Fruit fly (Drosophila melanogaster) whole organism, embryonic: ENCODE results near the gene ens.

Experiments
- Atf6 ChIP-seq: fragments of 200-800 bp; sonication (Bioruptor generic); IDR thresholded peaks from 2 replicates; pipeline ENCODE4 v1.3.6; 2022; ENCODE audit warnings: missing biosample characterization, missing genetic modification characterization
- B-H1 ChIP-seq: fragments of 200-800 bp; sonication (Bioruptor generic); IDR thresholded peaks from 3 replicates; pipeline ENCODE4 v1.3.6; 2022; ENCODE audit warnings: missing biosample characterization, missing genetic modification characterization
- CG10321 ChIP-seq: fragments of 200-800 bp; sonication (Bioruptor generic); IDR thresholded peaks from 2 replicates; pipeline ENCODE4 v1.3.6; 2022; ENCODE audit warnings: missing biosample characterization, missing genetic modification characterization
- CG10431 ChIP-seq: fragments of 200-800 bp; sonication (Bioruptor generic); optimal IDR thresholded peaks from 3 replicates; lab custom pipeline; 2018; ENCODE audit warnings: missing biosample characterization, mild to moderate bottlenecking, missing genetic modification characterization
- CG10565 ChIP-seq: fragments of 200-800 bp; sonication (Bioruptor generic); optimal IDR thresholded peaks from 3 replicates; lab custom pipeline; 2016; ENCODE audit warnings: missing biosample characterization, mild to moderate bottlenecking, missing genetic modification characterization
- CG12071 ChIP-seq: fragments of 200-800 bp; sonication (Bioruptor generic); optimal IDR thresholded peaks from 3 replicates; lab custom pipeline; 2018; ENCODE audit warnings: missing biosample characterization, mild to moderate bottlenecking, missing genetic modification characterization
- CG13296 ChIP-seq: fragments of 200-800 bp; sonication (Bioruptor generic); optimal IDR thresholded peaks from 3 replicates; lab custom pipeline; 2018; ENCODE audit warnings: missing biosample characterization, mild to moderate bottlenecking, missing genetic modification characterization
- CG14710 ChIP-seq: fragments of 200-800 bp; sonication (Bioruptor generic); optimal IDR thresholded peaks from 3 replicates; lab custom pipeline; 2019; ENCODE audit warnings: missing biosample characterization, mild to moderate bottlenecking, missing genetic modification characterization, moderate library complexity
- CG1603 ChIP-seq: fragments of 200-800 bp; sonication (Bioruptor generic); optimal IDR thresholded peaks from 2 replicates; lab custom pipeline; 2019; ENCODE audit warnings: missing biosample characterization, mild to moderate bottlenecking, missing genetic modification characterization, moderate library complexity
- CG17361 ChIP-seq: fragments of 200-800 bp; sonication (Bioruptor generic); IDR thresholded peaks from 3 replicates; pipeline ENCODE4 v1.3.6; 2022; ENCODE audit warnings: missing biosample characterization, missing genetic modification characterization
- CG17912 ChIP-seq: fragments of 200-800 bp; sonication (Bioruptor generic); optimal IDR thresholded peaks from 2 replicates; lab custom pipeline; 2018; ENCODE audit warnings: missing biosample characterization, mild to moderate bottlenecking, missing genetic modification characterization
- CG1832 ChIP-seq: fragments of 200-800 bp; sonication (Bioruptor generic); optimal IDR thresholded peaks from 2 replicates; lab custom pipeline; 2017; ENCODE audit warnings: missing biosample characterization, mild to moderate bottlenecking, missing genetic modification characterization, inconsistent platforms
- CG31365 ChIP-seq: fragments of 200-800 bp; sonication (Bioruptor generic); optimal IDR thresholded peaks from 2 replicates; lab custom pipeline; 2018; ENCODE audit warnings: missing biosample characterization, mild to moderate bottlenecking, missing genetic modification characterization
- CG31388 ChIP-seq: fragments of 200-800 bp; sonication (Bioruptor generic); optimal IDR thresholded peaks from 2 replicates; lab custom pipeline; 2016; ENCODE audit warnings: missing biosample characterization, missing genetic modification characterization
- CG4360 ChIP-seq: fragments of 200-800 bp; sonication (Bioruptor generic); IDR thresholded peaks from 2 replicates; pipeline ENCODE4 v1.3.6; 2022; ENCODE audit warnings: missing biosample characterization, missing genetic modification characterization
- CG7271 ChIP-seq: fragments of 200-800 bp; sonication (Bioruptor generic); optimal IDR thresholded peaks from 2 replicates; lab custom pipeline; 2018; ENCODE audit warnings: missing biosample characterization, mild to moderate bottlenecking, missing genetic modification characterization, moderate library complexity
- CG8290 ChIP-seq, 3 experiments: fragments of 200-800 bp; sonication (Bioruptor generic); optimal IDR thresholded peaks; 2 replicates each; lab custom pipeline; 2016 to 2019; ENCODE audit warnings: missing biosample characterization in 3 of 3, missing genetic modification characterization in 3 of 3, mild to moderate bottlenecking in 2 of 3, moderate library complexity in 1 of 3
- CG9437 ChIP-seq: fragments of 200-800 bp; sonication (Bioruptor generic); optimal IDR thresholded peaks from 2 replicates; lab custom pipeline; 2018; ENCODE audit warnings: missing biosample characterization, mild to moderate bottlenecking, missing genetic modification characterization
- CG9876 ChIP-seq: fragments of 200-800 bp; sonication (Bioruptor generic); optimal IDR thresholded peaks from 2 replicates; lab custom pipeline; 2016; ENCODE audit warnings: missing biosample characterization, missing genetic modification characterization
- CoRest ChIP-seq: fragments of 200-800 bp; sonication (Bioruptor generic); optimal IDR thresholded peaks from 3 replicates; lab custom pipeline; 2018; ENCODE audit warnings: missing biosample characterization, mild to moderate bottlenecking, missing genetic modification characterization, moderate library complexity
- Dfd ChIP-seq, 2 experiments: fragments of >200 bp; optimal IDR thresholded peaks; 2 replicates each; lab custom pipeline; 2017; ENCODE audit warnings: missing biosample characterization in 2 of 2, missing genetic modification characterization in 2 of 2
- Dll ChIP-seq: fragments of 200-800 bp; sonication (Bioruptor generic); IDR thresholded peaks from 4 replicates; pipeline ENCODE4 v1.3.6; 2022; ENCODE audit warnings: missing biosample characterization, missing genetic modification characterization; ENCODE audit not compliant: partially characterized antibody
- Dp ChIP-seq: fragments of 200-800 bp; sonication (Bioruptor generic); optimal IDR thresholded peaks from 2 replicates; lab custom pipeline; 2018; ENCODE audit warnings: missing biosample characterization, mild to moderate bottlenecking, missing genetic modification characterization, moderate library complexity
- Hr51 ChIP-seq, 2 experiments: fragments of 200-800 bp; sonication (Bioruptor generic); optimal IDR thresholded peaks; 2 replicates in 1 of 2; 3 replicates in 1 of 2; lab custom pipeline; 2016 to 2018; ENCODE audit warnings: missing biosample characterization in 2 of 2, missing genetic modification characterization in 2 of 2, mild to moderate bottlenecking in 1 of 2, moderate library complexity in 1 of 2
- Jarid2 ChIP-seq: fragments of 200-800 bp; sonication (Bioruptor generic); optimal IDR thresholded peaks from 3 replicates; lab custom pipeline; 2017; ENCODE audit warnings: mild to moderate bottlenecking, missing biosample characterization, missing genetic modification reagents, missing genetic modification characterization
- Myb ChIP-seq: fragments of 200-800 bp; sonication (Bioruptor generic); optimal IDR thresholded peaks from 2 replicates; lab custom pipeline; 2016; ENCODE audit warnings: missing biosample characterization, missing genetic modification characterization
- Nf-YB ChIP-seq: fragments of 200-800 bp; sonication (Bioruptor generic); optimal IDR thresholded peaks from 3 replicates; lab custom pipeline; 2019; ENCODE audit warnings: missing biosample characterization, mild to moderate bottlenecking, missing genetic modification characterization, moderate library complexity
- Nf-YC ChIP-seq: fragments of 200-800 bp; optimal IDR thresholded peaks from 3 replicates; lab custom pipeline; 2019; ENCODE audit warnings: missing biosample characterization, mild to moderate bottlenecking, missing genetic modification characterization, moderate library complexity
- Pdp1 ChIP-seq, 2 experiments: fragments of 200-800 bp; sonication (Bioruptor generic); optimal IDR thresholded peaks; 3 replicates each; lab custom pipeline; 2016; ENCODE audit warnings: missing biosample characterization in 2 of 2, missing genetic modification characterization in 2 of 2, mild to moderate bottlenecking in 1 of 2, moderate library complexity in 1 of 2
- Ravus ChIP-seq: fragments of 200-800 bp; sonication (Bioruptor generic); IDR thresholded peaks from 2 replicates; pipeline ENCODE4 v1.3.6; 2022; ENCODE audit warnings: missing biosample characterization, missing genetic modification characterization
- Rfx ChIP-seq: fragments of 200-800 bp; sonication (Bioruptor generic); IDR thresholded peaks from 2 replicates; pipeline ENCODE4 v1.3.6; 2022; ENCODE audit warnings: missing biosample characterization, missing genetic modification characterization
- Sox102F ChIP-seq: fragments of 200-800 bp; sonication (Bioruptor generic); optimal IDR thresholded peaks from 2 replicates; lab custom pipeline; 2018; ENCODE audit warnings: missing biosample characterization, mild to moderate bottlenecking, missing genetic modification characterization, moderate library complexity
- Sry-δ ChIP-seq: fragments of 200-800 bp; sonication (Bioruptor generic); optimal IDR thresholded peaks from 2 replicates; lab custom pipeline; 2016; ENCODE audit warnings: missing biosample characterization, missing genetic modification characterization
- Trl ChIP-seq, 3 experiments: fragments of >200 bp in 2 of 3; fragments of 200-800 bp in 1 of 3; sonication (Bioruptor generic) in 1 of 3; optimal IDR thresholded peaks; 2 replicates in 1 of 3; 3 replicates in 2 of 3; lab custom pipeline; 2016 to 2017; ENCODE audit warnings: missing biosample characterization in 1 of 3, missing genetic modification characterization in 1 of 3
- abd-A ChIP-seq: fragments of 200-800 bp; sonication (Bioruptor generic); optimal IDR thresholded peaks from 3 replicates; lab custom pipeline; 2019; ENCODE audit warnings: missing biosample characterization, mild to moderate bottlenecking, missing genetic modification characterization, moderate library complexity
- crp ChIP-seq, 2 experiments: fragments of 200-800 bp; sonication (Bioruptor generic); optimal IDR thresholded peaks; 2 replicates in 1 of 2; 3 replicates in 1 of 2; lab custom pipeline; 2017; ENCODE audit warnings: missing biosample characterization in 2 of 2, missing genetic modification characterization in 2 of 2, mild to moderate bottlenecking in 1 of 2, moderate library complexity in 1 of 2
- danr ChIP-seq: fragments of 200-800 bp; sonication (Bioruptor generic); IDR thresholded peaks from 2 replicates; pipeline ENCODE4 v1.3.6; 2022; ENCODE audit warnings: missing biosample characterization, missing genetic modification characterization
- ewg ChIP-seq: fragments of 200-800 bp; sonication (Bioruptor generic); optimal IDR thresholded peaks from 3 replicates; lab custom pipeline; 2017; ENCODE audit warnings: mild to moderate bottlenecking, missing biosample characterization, missing genetic modification reagents, missing genetic modification characterization
- hb ChIP-seq: fragments of 200-800 bp; sonication (Bioruptor generic); IDR thresholded peaks from 3 replicates; pipeline ENCODE4 v1.3.6; 2022; ENCODE audit warnings: missing biosample characterization, missing genetic modification characterization; ENCODE audit not compliant: partially characterized antibody
- knrl ChIP-seq: fragments of 200-800 bp; sonication (Bioruptor generic); IDR thresholded peaks from 3 replicates; pipeline ENCODE4 v1.3.6; 2022; ENCODE audit warnings: missing biosample characterization, missing genetic modification characterization; ENCODE audit not compliant: partially characterized antibody
- nerfin-2 ChIP-seq: fragments of 200-800 bp; sonication (Bioruptor generic); IDR thresholded peaks from 2 replicates; pipeline ENCODE4 v1.3.6; 2022; ENCODE audit warnings: missing biosample characterization, missing genetic modification characterization; ENCODE audit not compliant: partially characterized antibody
- otp ChIP-seq: fragments of 200-800 bp; sonication (Bioruptor generic); IDR thresholded peaks from 3 replicates; pipeline ENCODE4, ENCODE4 v1.3.6; 2022; ENCODE audit warnings: missing biosample characterization, missing genetic modification characterization
- pzg ChIP-seq: fragments of 200-800 bp; sonication (Bioruptor generic); optimal IDR thresholded peaks from 3 replicates; lab custom pipeline; 2018; ENCODE audit warnings: missing biosample characterization, mild to moderate bottlenecking, missing genetic modification characterization, moderate library complexity
- sens ChIP-seq: fragments of 200-800 bp; sonication (Bioruptor generic); peaks from one replicate; lab custom pipeline; 2016; ENCODE audit warnings: missing biosample characterization, missing genetic modification characterization
- seq ChIP-seq: fragments of 200-800 bp; sonication (Bioruptor generic); IDR thresholded peaks from 2 replicates; pipeline ENCODE4 v1.3.6; 2022; ENCODE audit warnings: missing biosample characterization, missing genetic modification characterization
- sob ChIP-seq: fragments of 200-800 bp; sonication (Bioruptor generic); IDR thresholded peaks from 2 replicates; pipeline ENCODE4 v1.3.6; 2022; ENCODE audit warnings: missing biosample characterization, missing genetic modification characterization

ens gene

dm6 chr3L:4092705-4093257 lies 41.6 kb downstream of the ens start, which contains the start of gene CG14990 (continued):
- TF ChIP-seq CG17912 (GFP tag; lab: Kevin White, UChicago): peak; percentile 4
- TF ChIP-seq Dll (GFP tag; lab: Robert Waterston, UW): no peak
- TF ChIP-seq CG7271 (tag; lab: Kevin White, UChicago): no peak
- peak; percentile 95 for TF ChIP-seq Myb
- TF ChIP-seq Dfd (GFP tag; optimal IDR thresholded peaks at IDR 0.05; lab: Kevin White, UChicago): peak in 1 of 2 experiments; percentile 87
- TF ChIP-seq crp (GFP tag; optimal IDR thresholded peaks at IDR 0.05; lab: Kevin White, UChicago): no peak
- TF ChIP-seq Jarid2 (GFP tag; lab: Kevin White, UChicago): peak; percentile 40
- no peak for TF ChIP-seq CG10431 (GFP tag; lab: Kevin White, UChicago)
- no peak for TF ChIP-seq CG10565 (GFP tag; lab: Kevin White, UChicago)
- TF ChIP-seq CG14710 (tag; lab: Kevin White, UChicago): peak; percentile 2
- TF ChIP-seq Atf6: 0 out of 2 replicates have a peak, but pooled peaks have one; percentile 13
- no peak for TF ChIP-seq Sry-δ
- TF ChIP-seq nerfin-2 (GFP tag; lab: Robert Waterston, UW): no peak
- 0 out of 2 replicates have a peak, but pooled peaks have one; percentile 50 for TF ChIP-seq Rfx
- TF ChIP-seq CG31388 (GFP tag; lab: Kevin White, UChicago): no peak
- no peak for TF ChIP-seq hb
- TF ChIP-seq B-H1: no peak
- no peak for TF ChIP-seq Sox102F (GFP tag; lab: Kevin White, UChicago)
- peak; percentile 100 for TF ChIP-seq CG9437 (GFP tag; lab: Kevin White, UChicago)
- TF ChIP-seq Trl (optimal IDR thresholded peaks at IDR 0.05; lab: Kevin White, UChicago): no peak
- no peak for TF ChIP-seq Trl (GFP tag; optimal IDR thresholded peaks at IDR 0.05; lab: Kevin White, UChicago)
- no peak for TF ChIP-seq Hr51 (GFP tag; optimal IDR thresholded peaks at IDR 0.05; lab: Kevin White, UChicago)
- peak; percentile 63; the same call in 1 of the 3 replicates for TF ChIP-seq knrl (GFP tag; lab: Robert Waterston, UW)
- TF ChIP-seq CG10321: no peak
- TF ChIP-seq sob: peak; percentile 66; the same call in 1 of the 2 replicates
- TF ChIP-seq CoRest (tag; lab: Kevin White, UChicago): peak; percentile 38
- peak; percentile 99 for TF ChIP-seq CG31365 (tag; lab: Kevin White, UChicago)
- TF ChIP-seq CG4360 (GFP tag; lab: Robert Waterston, UW): peak; percentile 37; the same call in 1 of the 2 replicates
- peak; percentile 99 for TF ChIP-seq Dp (GFP tag; lab: Kevin White, UChicago)
- peak; percentile 75 for TF ChIP-seq sens
- TF ChIP-seq pzg (GFP tag; lab: Kevin White, UChicago): peak; percentile 30
- TF ChIP-seq danr (GFP tag; lab: Robert Waterston, UW): no peak
- no peak for TF ChIP-seq CG9876 (GFP tag; lab: Kevin White, UChicago)
- no peak for TF ChIP-seq otp
- TF ChIP-seq Ravus (GFP tag; lab: Robert Waterston, UW): no peak
- TF ChIP-seq CG13296 (GFP tag; lab: Kevin White, UChicago): no peak
- peak; percentile 45 for TF ChIP-seq CG1603

- TF ChIP-seq seq (GFP tag; lab: Robert Waterston, UW): peak; percentile 74; the same call in 1 of the 2 replicates
- TF ChIP-seq ewg (GFP tag; lab: Kevin White, UChicago): peak; percentile 93
- peak; percentile 96 for TF ChIP-seq Nf-YC (tag; lab: Kevin White, UChicago)
- peak; percentile 94 for TF ChIP-seq Nf-YB (GFP tag; lab: Kevin White, UChicago)
- TF ChIP-seq Pdp1 (GFP tag; optimal IDR thresholded peaks at IDR 0.05; lab: Kevin White, UChicago): peak in 1 of 2 experiments; percentile 31
- no peak for TF ChIP-seq CG17361 (GFP tag; lab: Robert Waterston, UW)
- no peak for TF ChIP-seq Atf6
- TF ChIP-seq abd-A (tag; lab: Kevin White, UChicago): peak; percentile 35
- peak; percentile 56 for TF ChIP-seq CG1832 (GFP tag; lab: Kevin White, UChicago)
- peak; percentile 61 for TF ChIP-seq CG12071 (GFP tag; lab: Kevin White, UChicago)
- peak; percentile 61 for TF ChIP-seq CG10321
- no peak for TF ChIP-seq CG8290 (GFP tag; optimal IDR thresholded peaks at IDR 0.05; lab: Kevin White, UChicago)
- TF ChIP-seq CG8290 (tag; optimal IDR thresholded peaks at IDR 0.05; lab: Kevin White, UChicago): no peak
Measured at dm6 chr3L:4088694-4089190, 45.6 kb downstream of the ens start, which contains the start of gene Gad1. TSS of gene Gad1 (minus strand) at chr3L:4088744.
